Worm (Caenorhabditis elegans): ENCODE results near the gene let-413.

Gene let-413

ce11 chrV:8013901-8014388 lies 36.4 kb upstream of the let-413 start, which contains the start of gene Y97E10AR.6 (continued):
- TF ChIP-seq dox-1 (GFP tag; IDR thresholded peaks at IDR 0.05) (no peak), mcd-1 (GFP tag; IDR thresholded peaks at IDR 0.05) (peak; percentile 61), nhr-80 (tag; optimal IDR thresholded peaks at IDR 0.05) (peak; percentile 38)

ce11 chrV:8012032-8012431 lies 34.5 kb upstream of the let-413 start, which contains the start of gene rpb-9:
rpb-9 (minus strand) TSS chrV:8012345.
- TF ChIP-seq lin-26 (GFP tag; IDR thresholded peaks at IDR 0.05) (no peak), ztf-26 (tag; optimal IDR thresholded peaks at IDR 0.05) (no peak), lin-54 (GFP tag; optimal IDR thresholded peaks at IDR 0.05) (no peak), snpc-4 (GFP tag; optimal IDR thresholded peaks at IDR 0.05) (no peak), snpc-4 (tag; optimal IDR thresholded peaks at IDR 0.05) (peak in 1 of 4 experiments; percentile 35), efl-1 (GFP tag; optimal IDR thresholded peaks at IDR 0.05) (no peak), aptf-2 (GFP tag; conservative IDR thresholded peaks at IDR 0.05) (no peak), madf-8 (GFP tag; conservative IDR thresholded peaks at IDR 0.05) (no peak), F23B12.7 (tag; optimal IDR thresholded peaks at IDR 0.05; ENCODE audit: insufficient read depth) (no peak), nhr-179 (tag; optimal IDR thresholded peaks at IDR 0.05) (no peak), T07F8.4 (tag; optimal IDR thresholded peaks at IDR 0.05) (no peak), madf-3 (GFP tag; IDR thresholded peaks at IDR 0.05) (no peak), gei-17 (GFP tag; optimal IDR thresholded peaks at IDR 0.05) (no peak), hlh-26 (GFP tag; conservative IDR thresholded peaks at IDR 0.05) (no peak), tbx-9 (tag; optimal IDR thresholded peaks at IDR 0.05; ENCODE audit: borderline replicate concordance) (no peak), ekl-4 (GFP tag; IDR thresholded peaks at IDR 0.05) (no peak), ets-4 (GFP tag; optimal IDR thresholded peaks at IDR 0.05) (no peak), pbrm-1 (GFP tag; IDR thresholded peaks at IDR 0.05) (no peak), die-1 (tag; optimal IDR thresholded peaks at IDR 0.05) (peak; percentile 14), snpc-1.3 (tag; optimal IDR thresholded peaks at IDR 0.05; ENCODE audit: insufficient read depth) (no peak), nfya-2 (GFP tag; IDR thresholded peaks at IDR 0.05) (no peak), let-607 (tag; optimal IDR thresholded peaks at IDR 0.05) (no peak), ztf-28 (GFP tag; IDR thresholded peaks at IDR 0.05) (no peak), attf-5 (GFP tag; optimal IDR thresholded peaks at IDR 0.05) (no peak), B0336.3 (GFP tag; IDR thresholded peaks at IDR 0.05) (peak; percentile 27; the same call in 1 of the 2 replicates), unc-62 (GFP tag; optimal IDR thresholded peaks at IDR 0.05) (no peak), hmg-20 (GFP tag; IDR thresholded peaks at IDR 0.05) (no peak), hmg-1.2 (GFP tag; IDR thresholded peaks at IDR 0.05) (peak; percentile 24; the same call in 1 of the 2 replicates), mcd-1 (GFP tag; IDR thresholded peaks at IDR 0.05) (no peak), F39B2.1 (GFP tag; IDR thresholded peaks at IDR 0.05) (no peak), F55B11.4 (tag; optimal IDR thresholded peaks at IDR 0.05; ENCODE audit: borderline replicate concordance, insufficient read depth) (no peak), mel-28 (tag; optimal IDR thresholded peaks at IDR 0.05; ENCODE audit: borderline replicate concordance) (no peak), attf-6 (GFP tag; IDR thresholded peaks at IDR 0.05) (no peak), Y67H2A.10 (GFP tag; conservative IDR thresholded peaks at IDR 0.05) (no peak), sptf-2 (GFP tag; optimal IDR thresholded peaks at IDR 0.05) (no peak), mes-4 (tag; optimal IDR thresholded peaks at IDR 0.05) (no peak), cebp-1 (GFP tag; IDR thresholded peaks at IDR 0.05) (no peak), cebp-1 (tag; optimal IDR thresholded peaks at IDR 0.05) (no peak), bed-2 (GFP tag; IDR thresholded peaks at IDR 0.05) (no peak), nfyb-1 (GFP tag; IDR thresholded peaks at IDR 0.05) (0 out of 2 replicates have a peak, but pooled peaks have one; percentile 16), F22D6.2 (tag; optimal IDR thresholded peaks at IDR 0.05) (no peak), snpc-1.1 (tag; optimal IDR thresholded peaks at IDR 0.05; ENCODE audit: insufficient read depth) (peak; percentile 10), T26A5.8 (tag; optimal IDR thresholded peaks at IDR 0.05) (no peak), ztf-25 (GFP tag; IDR thresholded peaks at IDR 0.05) (no peak), Y95B8A.8 (GFP tag; IDR thresholded peaks at IDR 0.05) (no peak)
